Worm (Caenorhabditis elegans): ENCODE results near the gene pdha-1.

pdha-1 gene

DNA sequence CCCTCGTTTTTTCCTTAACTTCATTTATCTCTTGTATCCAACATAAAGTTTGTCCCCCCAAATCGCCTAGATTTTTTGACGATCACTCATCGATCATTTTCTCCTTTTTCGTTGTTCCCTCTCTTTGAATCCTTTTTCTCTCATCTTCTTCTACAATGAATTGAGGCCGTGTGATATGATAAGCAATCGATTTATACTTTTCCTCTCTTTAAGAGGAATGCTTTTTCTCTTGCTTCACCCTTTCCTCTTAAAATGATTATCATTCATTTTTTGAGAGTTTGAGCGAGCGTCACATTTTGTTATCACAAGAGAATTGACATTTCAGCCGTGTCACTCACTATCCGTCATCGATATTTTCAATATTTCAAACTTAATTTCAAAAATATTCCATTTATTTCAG is 12.0 kb downstream of the pdha-1 start, which contains the start of gene K02C4.5 (continued):
- no peak for TF ChIP-seq D1046.2 (GFP tag; IDR thresholded peaks at IDR 0.05)
- TF ChIP-seq egl-27 (tag; optimal IDR thresholded peaks at IDR 0.05) = no peak
- TF ChIP-seq lin-1 (GFP tag; IDR thresholded peaks at IDR 0.05) = 0 out of 2 replicates have a peak, but pooled peaks have one; percentile 34
- no peak for TF ChIP-seq T26A8.4 (GFP tag; IDR thresholded peaks at IDR 0.05)

DNA sequence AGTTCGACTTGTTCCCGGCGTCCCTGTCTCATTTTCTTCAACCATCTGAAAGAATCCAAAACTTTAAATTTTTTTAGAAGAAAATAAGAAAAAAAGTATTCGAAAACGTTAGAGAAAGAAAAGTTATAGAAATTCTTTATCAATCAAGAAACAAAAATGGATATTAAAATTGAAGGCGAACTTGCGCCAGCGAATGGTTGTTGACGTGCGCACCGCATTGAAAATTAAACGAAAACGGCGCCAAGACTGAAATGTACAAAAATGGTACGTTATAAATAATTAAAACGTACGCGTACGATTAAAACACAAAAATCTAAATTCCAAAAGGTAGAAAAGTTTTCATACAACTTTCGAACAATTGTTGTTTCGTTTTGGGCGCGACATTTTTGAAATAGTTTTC is 20.7 kb downstream of the pdha-1 start, which contains the start of gene K02C4.3:
Gene K02C4.3, minus strand, starts transcription at position 51 of the 400 bp plus-strand sequence.
- TF ChIP-seq dve-1 (tag; optimal IDR thresholded peaks at IDR 0.05; ENCODE audit: insufficient read depth) = peak; percentile 72
- peak; percentile 23 for TF ChIP-seq nhr-48 (tag; optimal IDR thresholded peaks at IDR 0.05)
- TF ChIP-seq nhr-42 (GFP tag; IDR thresholded peaks at IDR 0.05) = no peak
- TF ChIP-seq gei-8 (GFP tag; optimal IDR thresholded peaks at IDR 0.05) = no peak
- no peak for TF ChIP-seq lim-7 (GFP tag; IDR thresholded peaks at IDR 0.05)
- peak; percentile 0 for TF ChIP-seq nhr-11 (tag; optimal IDR thresholded peaks at IDR 0.05)
- no peak for TF ChIP-seq daf-8 (GFP tag; IDR thresholded peaks at IDR 0.05)
- TF ChIP-seq ama-1 (optimal IDR thresholded peaks at IDR 0.05) = no peak
- TF ChIP-seq pha-4 (GFP tag; IDR thresholded peaks at IDR 0.05) = no peak
- TF ChIP-seq pha-4 (tag; optimal IDR thresholded peaks at IDR 0.05) = peak; percentile 14
- no peak for TF ChIP-seq cey-2 (tag; optimal IDR thresholded peaks at IDR 0.05; ENCODE audit: borderline replicate concordance, insufficient read depth)
- no peak for TF ChIP-seq F10B5.3 (tag; optimal IDR thresholded peaks at IDR 0.05)
- TF ChIP-seq ceh-62 (tag; optimal IDR thresholded peaks at IDR 0.05) = no peak
- no peak for TF ChIP-seq nhr-25 (tag; optimal IDR thresholded peaks at IDR 0.05; ENCODE audit: borderline replicate concordance, insufficient read depth)
- no peak for TF ChIP-seq tra-1 (GFP tag; IDR thresholded peaks at IDR 0.05)
- no peak for TF ChIP-seq mdl-1 (tag; optimal IDR thresholded peaks at IDR 0.05)
- no peak for TF ChIP-seq nhr-237 (tag; optimal IDR thresholded peaks at IDR 0.05)
- TF ChIP-seq tag-97 (GFP tag; IDR thresholded peaks at IDR 0.05) = no peak
- no peak for TF ChIP-seq F44E2.7 (GFP tag; IDR thresholded peaks at IDR 0.05)
- no peak for TF ChIP-seq ces-1 (GFP tag; optimal IDR thresholded peaks at IDR 0.05)
- no peak for TF ChIP-seq ctbp-1 (GFP tag; IDR thresholded peaks at IDR 0.05)
- peak; percentile 42; the same call in 1 of the 2 replicates for TF ChIP-seq dmd-6 (GFP tag; IDR thresholded peaks at IDR 0.05)
- no peak for TF ChIP-seq ceh-44 (GFP tag; IDR thresholded peaks at IDR 0.05)
- no peak for TF ChIP-seq spr-3 (GFP tag; optimal IDR thresholded peaks at IDR 0.05)
- no peak for TF ChIP-seq lin-13 (GFP tag; optimal IDR thresholded peaks at IDR 0.05)
- TF ChIP-seq snpc-4 (tag; optimal IDR thresholded peaks at IDR 0.05) = peak; percentile 37
- TF ChIP-seq T20F7.1 (GFP tag; optimal IDR thresholded peaks at IDR 0.05) = peak; percentile 77
- TF ChIP-seq Y105C5A.15 (GFP tag; IDR thresholded peaks at IDR 0.05) = no peak
- TF ChIP-seq hmg-1.1 (GFP tag; IDR thresholded peaks at IDR 0.05) = 0 out of 2 replicates have a peak, but pooled peaks have one; percentile 13
- no peak for TF ChIP-seq D1046.2 (GFP tag; IDR thresholded peaks at IDR 0.05)
- TF ChIP-seq ceh-82 (tag; optimal IDR thresholded peaks at IDR 0.05) = no peak
- TF ChIP-seq lin-39 (tag; optimal IDR thresholded peaks at IDR 0.05) = no peak
- TF ChIP-seq jun-1 (tag; optimal IDR thresholded peaks at IDR 0.05) = no peak
- no peak for TF ChIP-seq zag-1 (tag; optimal IDR thresholded peaks at IDR 0.05)
- no peak for TF ChIP-seq zip-11 (GFP tag; IDR thresholded peaks at IDR 0.05)
- TF ChIP-seq pqm-1 (tag; optimal IDR thresholded peaks at IDR 0.05) = no peak
- TF ChIP-seq nhr-111 (GFP tag; optimal IDR thresholded peaks at IDR 0.05) = no peak
- TF ChIP-seq lin-29 (GFP tag; IDR thresholded peaks at IDR 0.05) = no peak
- TF ChIP-seq dmd-9 (GFP tag; IDR thresholded peaks at IDR 0.05) = no peak
- no peak for TF ChIP-seq ZK546.5 (tag; optimal IDR thresholded peaks at IDR 0.05)
- TF ChIP-seq Y75B8A.6 (GFP tag; IDR thresholded peaks at IDR 0.05) = no peak
- TF ChIP-seq F49E8.2 (tag; optimal IDR thresholded peaks at IDR 0.05; ENCODE audit: borderline replicate concordance) = no peak
- no peak for TF ChIP-seq daf-16 (GFP tag; optimal IDR thresholded peaks at IDR 0.05)
- TF ChIP-seq daf-16 (tag; optimal IDR thresholded peaks at IDR 0.05) = no peak
- no peak for TF ChIP-seq attf-4 (tag; optimal IDR thresholded peaks at IDR 0.05)
- TF ChIP-seq zfp-2 (tag; optimal IDR thresholded peaks at IDR 0.05) = no peak
- peak; percentile 81 for TF ChIP-seq mes-2 (tag; optimal IDR thresholded peaks at IDR 0.05; ENCODE audit: poor library complexity, severe bottlenecking)
- TF ChIP-seq madf-5 (GFP tag; IDR thresholded peaks at IDR 0.05) = no peak
